Worm (Caenorhabditis elegans): ENCODE results near the gene sqv-4.

ce11 chrV:10647043-10647611, 14.1 kb downstream of the sqv-4 start, which contains the start of the genes C32C4.3 and C32C4.16:
- TF ChIP-seq snpc-4 (tag; optimal IDR thresholded peaks at IDR 0.05) (no peak), ceh-28 (tag; optimal IDR thresholded peaks at IDR 0.05) (no peak), ztf-11 (tag; optimal IDR thresholded peaks at IDR 0.05) (no peak), nhr-28 (tag; optimal IDR thresholded peaks at IDR 0.05) (no peak), elt-3 (tag; optimal IDR thresholded peaks at IDR 0.05) (no peak), sea-2 (GFP tag; optimal IDR thresholded peaks at IDR 0.05) (no peak), elt-1 (tag; optimal IDR thresholded peaks at IDR 0.05) (no peak), aly-2 (tag; optimal IDR thresholded peaks at IDR 0.05) (no peak), elt-2 (tag; optimal IDR thresholded peaks at IDR 0.05) (no peak), R02D3.7 (tag; optimal IDR thresholded peaks at IDR 0.05) (no peak)

All from whole organism, L3 larva.